Worm (Caenorhabditis elegans) whole organism, early embryonic: ENCODE results near the gene acr-14.

ENCODE experiments used
- ama-1 ChIP-seq: fragments of 150-350 bp; optimal IDR thresholded peaks from 2 replicates; lab custom pipeline; 2014
- ets-7 ChIP-seq: sonication (generic microtip); optimal IDR thresholded peaks from 2 replicates; lab custom pipeline; 2016; ENCODE audit warnings: missing genotype, missing genetic modification characterization, missing compliant biosample characterization

DNA sequence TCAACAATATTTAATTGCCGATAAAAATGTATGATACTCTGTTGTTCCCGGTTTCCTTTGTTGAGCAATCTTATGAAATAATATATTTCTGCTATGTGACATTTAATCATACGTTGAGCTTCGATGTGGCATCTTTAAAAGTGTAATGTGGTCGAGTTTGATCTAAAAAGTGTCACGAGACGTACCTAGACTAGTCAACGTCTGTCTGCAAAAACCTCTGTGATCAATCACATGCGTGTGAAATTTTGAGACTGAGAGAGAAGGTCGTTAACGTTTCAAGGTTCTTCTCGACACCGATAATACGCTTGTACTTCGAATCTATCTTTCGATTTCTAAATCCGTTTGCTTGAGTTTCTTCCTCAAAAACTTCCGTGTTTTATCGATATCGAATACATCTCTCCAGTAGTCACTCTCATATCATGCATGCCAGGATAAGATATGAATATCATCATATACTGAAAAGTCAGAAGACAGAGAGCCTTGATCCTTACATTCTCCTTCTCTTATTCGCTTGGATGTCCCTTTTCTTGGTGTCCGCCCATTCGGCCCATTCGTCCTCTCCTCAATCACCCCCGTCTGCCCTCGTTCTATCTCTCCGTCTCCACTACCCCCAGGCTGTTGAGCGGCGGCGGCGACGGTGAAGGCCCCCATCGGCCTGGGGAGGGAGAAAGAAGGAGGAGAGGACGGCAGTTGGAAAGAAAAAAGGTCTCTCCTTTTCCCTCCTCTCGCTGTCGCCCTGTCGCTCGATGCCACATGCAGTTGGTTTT is 48.5 kb downstream of the acr-14 start:
- no peak for TF ChIP-seq ama-1 (lab: Kevin White, UChicago)
- peak; percentile 35 for TF ChIP-seq ets-7 (tag; lab: Kevin White, UChicago)
